Fruit fly (Drosophila melanogaster) whole organism, embryonic: ENCODE results near the gene SkpA.

ENCODE experiments used
- Abd-B ChIP-seq: fragments of 200-800 bp; sonication (Bioruptor generic); optimal IDR thresholded peaks from 2 replicates; lab custom pipeline; 2018; ENCODE audit warnings: missing biosample characterization, mild to moderate bottlenecking, missing genetic modification characterization, moderate library complexity
- CG10209 ChIP-seq: fragments of 200-800 bp; sonication (Bioruptor generic); optimal IDR thresholded peaks from 3 replicates; lab custom pipeline; 2017; ENCODE audit warnings: missing biosample characterization, mild to moderate bottlenecking, missing genetic modification characterization, missing genetic modification reagents
- CG1024 ChIP-seq: fragments of 200-800 bp; sonication (Bioruptor generic); IDR thresholded peaks from 2 replicates; pipeline ENCODE4 v1.3.6; 2022; ENCODE audit warnings: missing biosample characterization, missing genetic modification characterization
- CG10565 ChIP-seq: fragments of 200-800 bp; sonication (Bioruptor generic); optimal IDR thresholded peaks from 3 replicates; lab custom pipeline; 2016; ENCODE audit warnings: missing biosample characterization, mild to moderate bottlenecking, missing genetic modification characterization
- CG11247 ChIP-seq: fragments of 200-800 bp; sonication (Bioruptor generic); IDR thresholded peaks from 2 replicates; pipeline ENCODE4 v1.3.6; 2022; ENCODE audit warnings: missing biosample characterization, missing genetic modification characterization
- CG11560 ChIP-seq: fragments of 200-800 bp; sonication (Bioruptor generic); IDR thresholded peaks from 3 replicates; pipeline ENCODE4 v1.3.6; 2022; ENCODE audit warnings: missing biosample characterization, missing genetic modification characterization
- CG11696 ChIP-seq: fragments of 200-800 bp; sonication (Bioruptor generic); IDR thresholded peaks from 2 replicates; pipeline ENCODE4 v1.3.6; 2022; ENCODE audit warnings: missing biosample characterization, missing genetic modification characterization
- CG13624 ChIP-seq: fragments of 200-800 bp; sonication (Bioruptor generic); optimal IDR thresholded peaks from 2 replicates; lab custom pipeline; 2016; ENCODE audit warnings: missing biosample characterization, missing genetic modification characterization
- CG14014 ChIP-seq: fragments of 200-800 bp; sonication (Bioruptor generic); IDR thresholded peaks from 2 replicates; pipeline ENCODE4 v1.3.6; 2022; ENCODE audit warnings: missing biosample characterization, missing genetic modification characterization
- CG14710 ChIP-seq: fragments of 200-800 bp; sonication (Bioruptor generic); optimal IDR thresholded peaks from 3 replicates; lab custom pipeline; 2019; ENCODE audit warnings: missing biosample characterization, mild to moderate bottlenecking, missing genetic modification characterization, moderate library complexity
- CG1647 ChIP-seq: fragments of 200-800 bp; sonication (Bioruptor generic); optimal IDR thresholded peaks from 3 replicates; lab custom pipeline; 2016; ENCODE audit warnings: missing biosample characterization, missing genetic modification characterization
- CG18599 ChIP-seq: fragments of 200-800 bp; sonication (Bioruptor generic); optimal IDR thresholded peaks from 3 replicates; lab custom pipeline; 2017; ENCODE audit warnings: missing biosample characterization, missing genetic modification characterization, mild to moderate bottlenecking, moderate library complexity, missing genetic modification reagents
- CG2712 ChIP-seq: fragments of 200-800 bp; optimal IDR thresholded peaks from 3 replicates; lab custom pipeline; 2019; ENCODE audit warnings: missing biosample characterization, mild to moderate bottlenecking, missing genetic modification characterization, moderate library complexity
- CG3281 ChIP-seq: fragments of 200-800 bp; sonication (Bioruptor generic); optimal IDR thresholded peaks from 3 replicates; lab custom pipeline; 2017; ENCODE audit warnings: missing biosample characterization, mild to moderate bottlenecking, missing genetic modification characterization
- CG34224 ChIP-seq: fragments of 200-800 bp; sonication (Bioruptor generic); IDR thresholded peaks from 3 replicates; pipeline ENCODE4 v1.3.6; 2022; ENCODE audit warnings: missing biosample characterization, missing genetic modification characterization; ENCODE audit not compliant: partially characterized antibody
- CG4328 ChIP-seq: fragments of 200-800 bp; sonication (Bioruptor generic); optimal IDR thresholded peaks from 3 replicates; lab custom pipeline; 2017; ENCODE audit warnings: missing biosample characterization, missing genetic modification reagents, missing genetic modification characterization
- CG4360 ChIP-seq: fragments of 200-800 bp; sonication (Bioruptor generic); IDR thresholded peaks from 2 replicates; pipeline ENCODE4 v1.3.6; 2022; ENCODE audit warnings: missing biosample characterization, missing genetic modification characterization
- CG6683 ChIP-seq: fragments of 200-800 bp; sonication (Bioruptor generic); optimal IDR thresholded peaks from 2 replicates; lab custom pipeline; 2017; ENCODE audit warnings: missing biosample characterization, mild to moderate bottlenecking, missing genetic modification characterization, missing genetic modification reagents
- CG8359 ChIP-seq: fragments of 200-800 bp; sonication (Bioruptor generic); optimal IDR thresholded peaks from 2 replicates; lab custom pipeline; 2017; ENCODE audit warnings: missing biosample characterization, mild to moderate bottlenecking, missing genetic modification characterization, borderline replicate concordance
- CG8478 ChIP-seq: fragments of >200 bp; optimal IDR thresholded peaks from 2 replicates; lab custom pipeline; 2018
- CG9797 ChIP-seq: fragments of 200-800 bp; sonication (Bioruptor generic); optimal IDR thresholded peaks from 3 replicates; lab custom pipeline; 2018; ENCODE audit warnings: missing biosample characterization, mild to moderate bottlenecking, missing genetic modification characterization
- D19B ChIP-seq: fragments of 200-800 bp; sonication (Bioruptor generic); optimal IDR thresholded peaks from 2 replicates; lab custom pipeline; 2017; ENCODE audit warnings: missing biosample characterization, mild to moderate bottlenecking, missing genetic modification characterization
- Dll ChIP-seq: fragments of 200-800 bp; sonication (Bioruptor generic); IDR thresholded peaks from 4 replicates; pipeline ENCODE4 v1.3.6; 2022; ENCODE audit warnings: missing biosample characterization, missing genetic modification characterization; ENCODE audit not compliant: partially characterized antibody
- Fer2 ChIP-seq: fragments of 200-800 bp; sonication (Bioruptor generic); optimal IDR thresholded peaks from 2 replicates; lab custom pipeline; 2018; ENCODE audit warnings: missing biosample characterization, mild to moderate bottlenecking, missing genetic modification characterization, moderate library complexity
- H15 ChIP-seq: fragments of 200-800 bp; sonication (Bioruptor generic); IDR thresholded peaks from 3 replicates; pipeline ENCODE4 v1.3.6; 2022; ENCODE audit warnings: missing biosample characterization, missing genetic modification characterization
- HLH3B ChIP-seq: fragments of 200-800 bp; sonication (Bioruptor generic); IDR thresholded peaks from 2 replicates; pipeline ENCODE4 v1.3.6; 2022; ENCODE audit warnings: missing biosample characterization, missing genetic modification characterization
- HmgD ChIP-seq: fragments of 200-800 bp; sonication (Bioruptor generic); optimal IDR thresholded peaks from 3 replicates; lab custom pipeline; 2016; ENCODE audit warnings: missing biosample characterization, missing genetic modification characterization
- Hr3 ChIP-seq: fragments of 200-800 bp; sonication (Bioruptor generic); optimal IDR thresholded peaks from 3 replicates; lab custom pipeline; 2016; ENCODE audit warnings: missing biosample characterization, missing genetic modification characterization
- Hr78 ChIP-seq, 2 experiments: fragments of 200-800 bp in 1 of 2; fragments of >200 bp in 1 of 2; sonication (Bioruptor generic) in 1 of 2; optimal IDR thresholded peaks; 2 replicates each; lab custom pipeline; 2017 to 2019; ENCODE audit warnings: missing biosample characterization in 2 of 2, missing genetic modification characterization in 2 of 2, mild to moderate bottlenecking in 1 of 2, moderate library complexity in 1 of 2
- Jarid2 ChIP-seq: fragments of 200-800 bp; sonication (Bioruptor generic); optimal IDR thresholded peaks from 3 replicates; lab custom pipeline; 2017; ENCODE audit warnings: mild to moderate bottlenecking, missing biosample characterization, missing genetic modification reagents, missing genetic modification characterization
- Kr ChIP-seq: fragments of 200-800 bp; sonication (Bioruptor generic); optimal IDR thresholded peaks from 2 replicates; lab custom pipeline; 2017; ENCODE audit warnings: missing biosample characterization, mild to moderate bottlenecking, missing genetic modification characterization
- Lhr ChIP-seq: fragments of 200-800 bp; sonication (Bioruptor generic); optimal IDR thresholded peaks from 3 replicates; lab custom pipeline; 2017; ENCODE audit warnings: mild to moderate bottlenecking, missing biosample characterization, missing genetic modification reagents, missing genetic modification characterization
- MBD-R2 ChIP-seq: fragments of 200-800 bp; sonication (Bioruptor generic); IDR thresholded peaks from 2 replicates; pipeline ENCODE4 v1.3.6; 2022; ENCODE audit warnings: missing biosample characterization, missing genetic modification characterization
- Sox100B ChIP-seq: fragments of 200-800 bp; sonication (Bioruptor generic); optimal IDR thresholded peaks from 3 replicates; lab custom pipeline; 2018; ENCODE audit warnings: missing biosample characterization, mild to moderate bottlenecking, missing genetic modification characterization
- Sox102F ChIP-seq: fragments of 200-800 bp; sonication (Bioruptor generic); optimal IDR thresholded peaks from 2 replicates; lab custom pipeline; 2018; ENCODE audit warnings: missing biosample characterization, mild to moderate bottlenecking, missing genetic modification characterization, moderate library complexity
- bab2 ChIP-seq: fragments of 200-800 bp; sonication (Bioruptor generic); optimal IDR thresholded peaks from 2 replicates; lab custom pipeline; 2016; ENCODE audit warnings: missing biosample characterization, missing genetic modification characterization
- cg ChIP-seq: fragments of 200-800 bp; sonication (Bioruptor generic); optimal IDR thresholded peaks from 3 replicates; lab custom pipeline; 2019; ENCODE audit warnings: missing biosample characterization, mild to moderate bottlenecking, missing genetic modification characterization, moderate library complexity
- dmrt11E ChIP-seq: fragments of 200-800 bp; sonication (Bioruptor generic); optimal IDR thresholded peaks from 3 replicates; lab custom pipeline; 2018; ENCODE audit warnings: missing biosample characterization, mild to moderate bottlenecking, missing genetic modification characterization, moderate library complexity
- dmrt99B ChIP-seq: fragments of 200-800 bp; sonication (Bioruptor generic); optimal IDR thresholded peaks from 2 replicates; lab custom pipeline; 2018; ENCODE audit warnings: missing biosample characterization, mild to moderate bottlenecking, missing genetic modification characterization, moderate library complexity
- dpn ChIP-seq, 2 experiments: fragments of 200-800 bp; sonication (Bioruptor generic); optimal IDR thresholded peaks; 3 replicates each; lab custom pipeline; 2016; ENCODE audit warnings: missing biosample characterization in 2 of 2, missing genetic modification characterization in 2 of 2
- fu2 ChIP-seq: fragments of 200-800 bp; sonication (Bioruptor generic); optimal IDR thresholded peaks from 2 replicates; lab custom pipeline; 2016; ENCODE audit warnings: missing biosample characterization, missing genetic modification characterization
- grau ChIP-seq: fragments of 200-800 bp; optimal IDR thresholded peaks from 3 replicates; lab custom pipeline; 2019; ENCODE audit warnings: missing biosample characterization, mild to moderate bottlenecking, missing genetic modification characterization, moderate library complexity
- gt ChIP-seq: fragments of 200-800 bp; sonication (Bioruptor generic); IDR thresholded peaks from 2 replicates; pipeline ENCODE4 v1.3.6; 2022; ENCODE audit warnings: missing biosample characterization, missing genetic modification characterization
- hkb ChIP-seq, 2 experiments: fragments of 200-800 bp in 1 of 2; fragments of >200 bp in 1 of 2; sonication (Bioruptor generic) in 1 of 2; IDR thresholded peaks in 1 of 2; optimal IDR thresholded peaks in 1 of 2; 2 replicates each; pipeline versions ENCODE4 v1.3.6 to Lab custom; 2017 to 2022; ENCODE audit warnings: missing biosample characterization in 1 of 2, missing genetic modification characterization in 1 of 2
- insv ChIP-seq, 2 experiments: fragments of 200-800 bp; sonication (Bioruptor generic); optimal IDR thresholded peaks; 3 replicates each; lab custom pipeline; 2016 to 2018; ENCODE audit warnings: missing biosample characterization in 2 of 2, missing genetic modification characterization in 2 of 2
- nmo ChIP-seq: fragments of 200-800 bp; sonication (Bioruptor generic); optimal IDR thresholded peaks from 2 replicates; lab custom pipeline; 2018; ENCODE audit warnings: missing biosample characterization, mild to moderate bottlenecking, missing genetic modification characterization, moderate library complexity
- onecut ChIP-seq: fragments of 200-800 bp; sonication (Bioruptor generic); IDR thresholded peaks from 2 replicates; pipeline ENCODE4 v1.3.6; 2022; ENCODE audit warnings: missing biosample characterization, missing genetic modification characterization
- so ChIP-seq: fragments of 200-800 bp; sonication (Bioruptor generic); IDR thresholded peaks from 3 replicates; pipeline ENCODE4 v1.3.6; 2022; ENCODE audit warnings: missing biosample characterization, missing genetic modification characterization
- stc ChIP-seq: fragments of 200-800 bp; sonication (Bioruptor generic); IDR thresholded peaks from 2 replicates; pipeline ENCODE4 v1.3.6; 2022; ENCODE audit warnings: missing biosample characterization, missing genetic modification characterization

The SkpA gene

dm6 chrX:686437-686972, 30.6 kb downstream of the SkpA start, which contains the start of gene sdk (continued):
- TF ChIP-seq CG2712 (peak; percentile 94), hkb (optimal IDR thresholded peaks at IDR 0.05; lab: Kevin White, UChicago) (peak; percentile 88), hkb (GFP tag; IDR thresholded peaks at IDR 0.05; lab: Robert Waterston, UW) (peak; percentile 91), grau (tag; lab: Kevin White, UChicago) (peak; percentile 91), CG6683 (GFP tag; lab: Kevin White, UChicago) (peak; percentile 89), onecut (GFP tag; lab: Robert Waterston, UW) (peak; percentile 79), Lhr (peak; percentile 69), CG4360 (GFP tag; lab: Robert Waterston, UW) (peak; percentile 58), gt (peak; percentile 58), Hr3 (GFP tag; lab: Kevin White, UChicago) (peak; percentile 87), CG1024 (GFP tag; lab: Robert Waterston, UW) (no peak; the same call in 1 of the 2 replicates), CG10209 (GFP tag; lab: Kevin White, UChicago) (peak; percentile 90), Dll (GFP tag; lab: Robert Waterston, UW) (peak; percentile 64; the same call in 3 of the 4 replicates), Abd-B (GFP tag; lab: Kevin White, UChicago) (peak; percentile 84), CG13624 (GFP tag; lab: Kevin White, UChicago) (peak; percentile 88), CG18599 (GFP tag; lab: Kevin White, UChicago) (peak; percentile 94), Hr78 (GFP tag; optimal IDR thresholded peaks at IDR 0.05; lab: Kevin White, UChicago) (peak in 1 of 2 experiments; percentile 75), D19B (GFP tag; lab: Kevin White, UChicago) (peak; percentile 73), Sox100B (GFP tag; lab: Kevin White, UChicago) (peak; percentile 93), HLH3B (GFP tag; lab: Robert Waterston, UW) (peak; percentile 85), CG1647 (GFP tag; lab: Kevin White, UChicago) (peak; percentile 77), CG10565 (GFP tag; lab: Kevin White, UChicago) (peak; percentile 49), CG11247 (peak; percentile 73), dpn (GFP tag; optimal IDR thresholded peaks at IDR 0.05; lab: Kevin White, UChicago) (peak; percentile 92 to 95), stc (GFP tag; lab: Robert Waterston, UW) (peak; percentile 86), CG9797 (peak; percentile 34), nmo (peak; percentile 93), insv (GFP tag; optimal IDR thresholded peaks at IDR 0.05; lab: Kevin White, UChicago) (peak; percentile 54 to 55), CG4328 (GFP tag; lab: Kevin White, UChicago) (peak; percentile 86), cg (GFP tag; lab: Kevin White, UChicago) (no peak), so (GFP tag; lab: Robert Waterston, UW) (peak; percentile 91), CG8359 (peak; percentile 79), Sox102F (peak; percentile 87), fu2 (peak; percentile 85), Fer2 (tag; lab: Kevin White, UChicago) (peak; percentile 61), bab2 (GFP tag; lab: Kevin White, UChicago) (peak; percentile 89), MBD-R2 (peak; percentile 63), dmrt11E (tag; lab: Kevin White, UChicago) (peak; percentile 90), Jarid2 (peak; percentile 92), CG8478 (lab: Kevin White, UChicago) (no peak), CG3281 (GFP tag; lab: Kevin White, UChicago) (peak; percentile 91), H15 (peak; percentile 73), CG11560 (tag; lab: Robert Waterston, UW) (peak; percentile 74), Kr (GFP tag; lab: Kevin White, UChicago) (peak; percentile 41), CG14710 (tag; lab: Kevin White, UChicago) (peak; percentile 88), CG34224 (GFP tag; lab: Robert Waterston, UW) (peak; percentile 39; the same call in 1 of the 3 replicates), HmgD (GFP tag; lab: Kevin White, UChicago) (peak; percentile 76), dmrt99B (tag; lab: Kevin White, UChicago) (peak; percentile 93), CG11696 (GFP tag; lab: Robert Waterston, UW) (peak; percentile 30; the same call in 1 of the 2 replicates), CG14014 (GFP tag; lab: Robert Waterston, UW) (peak; percentile 82)
